Worm (Caenorhabditis elegans): ENCODE results near the gene T09D3.3.
A peak's percentile ranks its signal among the peaks of the same experiment; 100 is the strongest.

The T09D3.3 gene

DNA sequence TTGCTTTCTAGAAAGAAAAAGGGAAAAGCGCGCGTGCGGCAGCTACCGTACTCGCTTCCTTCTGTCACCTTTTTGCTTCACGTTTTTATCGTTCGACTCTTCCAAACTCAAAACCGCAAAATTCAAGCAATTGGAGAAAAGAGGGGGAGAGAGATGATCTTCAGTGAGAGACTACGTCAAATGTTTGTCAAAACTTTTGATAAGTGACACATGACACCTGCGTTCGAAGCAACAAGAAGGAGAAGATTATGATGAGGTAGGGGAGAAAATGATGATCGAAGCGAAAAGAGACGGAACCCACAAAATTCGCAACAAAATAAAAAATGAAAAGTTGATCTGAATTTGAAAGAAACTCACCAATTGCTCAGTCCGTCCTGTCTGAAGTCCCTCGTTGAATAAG is 31.0 kb downstream of the T09D3.3 start:
- TF ChIP-seq hlh-1 (tag; optimal IDR thresholded peaks at IDR 0.05) (peak; percentile 41), lin-32 (GFP tag; optimal IDR thresholded peaks at IDR 0.05) (no peak), M03D4.4 (tag; optimal IDR thresholded peaks at IDR 0.05) (no peak), ceh-43 (GFP tag; optimal IDR thresholded peaks at IDR 0.05) (no peak), flh-1 (GFP tag; optimal IDR thresholded peaks at IDR 0.05) (no peak), unc-62 (GFP tag; optimal IDR thresholded peaks at IDR 0.05) (peak; percentile 80), lsy-2 (tag; optimal IDR thresholded peaks at IDR 0.05) (no peak)

DNA sequence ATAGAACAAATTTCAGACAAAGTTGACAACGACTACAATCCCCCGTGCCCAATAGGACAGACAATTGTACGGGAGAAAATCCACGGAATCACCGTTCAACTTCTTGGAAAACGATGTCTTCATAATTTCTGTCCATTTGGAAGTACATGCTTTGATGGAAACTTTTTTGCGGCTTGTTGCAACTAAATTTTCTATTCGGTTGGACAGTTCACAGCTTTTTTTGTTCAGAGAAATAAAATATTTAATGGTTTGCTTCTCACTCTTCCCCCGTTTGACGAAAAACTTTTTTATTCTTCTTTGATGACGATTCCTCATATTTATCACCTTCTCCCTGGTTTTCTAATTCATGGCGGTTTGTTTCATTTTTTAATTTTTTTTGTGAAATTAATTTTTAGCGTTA is 35.3 kb downstream of the T09D3.3 start, which contains the start of gene C10G8.2:
Gene C10G8.2 (plus strand): TSS at position 301 of the 400 bp plus-strand sequence.
- TF ChIP-seq ham-2 (GFP tag; optimal IDR thresholded peaks at IDR 0.05) (no peak), nhr-76 (tag; optimal IDR thresholded peaks at IDR 0.05) (no peak), drap-1 (GFP tag; optimal IDR thresholded peaks at IDR 0.05) (no peak), mls-2 (tag; optimal IDR thresholded peaks at IDR 0.05) (no peak), zip-8 (tag; optimal IDR thresholded peaks at IDR 0.05) (no peak), nhr-2 (tag; optimal IDR thresholded peaks at IDR 0.05) (no peak), mep-1 (tag; optimal IDR thresholded peaks at IDR 0.05) (no peak), lin-13 (tag; optimal IDR thresholded peaks at IDR 0.05) (no peak)

DNA sequence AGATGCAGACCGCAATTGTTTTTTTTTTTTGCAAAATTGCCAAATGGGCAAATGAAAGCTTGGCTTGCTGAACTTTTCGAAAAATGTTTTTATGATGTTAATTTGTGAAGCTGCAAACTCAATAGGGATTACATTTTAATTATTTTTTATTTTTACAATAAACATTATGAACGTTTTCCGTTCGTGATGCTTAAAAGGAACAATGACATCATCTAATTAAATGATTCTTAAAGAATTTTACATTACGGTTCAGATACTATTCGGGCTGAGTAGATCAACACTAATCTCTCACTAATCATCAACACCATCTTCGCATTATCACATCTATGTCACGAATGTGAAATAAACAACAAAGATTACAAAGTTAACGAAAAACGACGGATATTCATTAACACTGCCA is 36.9 kb downstream of the T09D3.3 start, which contains the start of gene C10G8.3:
Gene C10G8.3 (plus strand): TSS at position 301 of the 400 bp plus-strand sequence.
- no peak for TF ChIP-seq nhr-12 (tag; optimal IDR thresholded peaks at IDR 0.05)
- TF ChIP-seq pha-4 (tag; optimal IDR thresholded peaks at IDR 0.05), result no peak
- TF ChIP-seq drap-1 (GFP tag; optimal IDR thresholded peaks at IDR 0.05), result no peak
- TF ChIP-seq nhr-237 (tag; optimal IDR thresholded peaks at IDR 0.05), result no peak
- no peak for TF ChIP-seq elt-1 (tag; optimal IDR thresholded peaks at IDR 0.05; ENCODE audit: borderline replicate concordance, insufficient read depth)
- no peak for TF ChIP-seq snpc-4 (tag; optimal IDR thresholded peaks at IDR 0.05)
- TF ChIP-seq sem-2 (GFP tag; optimal IDR thresholded peaks at IDR 0.05), result no peak
- no peak for TF ChIP-seq cnd-1 (tag; optimal IDR thresholded peaks at IDR 0.05)
- no peak for TF ChIP-seq unc-39 (tag; optimal IDR thresholded peaks at IDR 0.05)
- no peak for TF ChIP-seq hlh-1 (tag; optimal IDR thresholded peaks at IDR 0.05)
- TF ChIP-seq ceh-39 (tag; optimal IDR thresholded peaks at IDR 0.05), result no peak
- TF ChIP-seq bed-3 (GFP tag; optimal IDR thresholded peaks at IDR 0.05), result no peak
- no peak for TF ChIP-seq flh-1 (GFP tag; optimal IDR thresholded peaks at IDR 0.05)
- TF ChIP-seq lin-32 (GFP tag; optimal IDR thresholded peaks at IDR 0.05), result no peak
- no peak for TF ChIP-seq unc-120 (tag; optimal IDR thresholded peaks at IDR 0.05; ENCODE audit: poor library complexity, severe bottlenecking)
- TF ChIP-seq ham-2 (GFP tag; optimal IDR thresholded peaks at IDR 0.05), result no peak

DNA sequence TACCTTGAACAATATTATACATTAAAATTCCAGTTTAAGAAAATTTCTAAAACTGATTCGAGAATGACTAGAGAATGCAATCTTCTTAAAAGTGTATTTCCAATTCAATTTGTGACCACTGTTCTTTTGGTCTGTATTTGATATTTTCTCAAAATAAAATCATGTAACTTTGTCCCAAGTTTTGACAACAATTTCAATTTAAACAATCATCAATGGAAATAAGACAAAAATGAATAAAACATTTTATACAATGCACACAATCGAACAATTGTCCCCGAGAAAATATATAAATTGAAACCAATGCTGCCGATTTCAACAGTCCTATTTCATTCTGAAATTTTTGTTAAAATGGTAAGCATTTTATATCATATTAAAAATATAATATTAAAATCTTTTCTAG is 37.7 kb downstream of the T09D3.3 start, which contains the start of gene C10G8.4:
Gene C10G8.4 (plus strand): TSS at position 301 of the 400 bp plus-strand sequence.
- no peak for TF ChIP-seq zip-8 (tag; optimal IDR thresholded peaks at IDR 0.05)
- no peak for TF ChIP-seq flh-1 (GFP tag; optimal IDR thresholded peaks at IDR 0.05)
- no peak for TF ChIP-seq pha-4 (tag; optimal IDR thresholded peaks at IDR 0.05)
- TF ChIP-seq nhr-28 (tag; optimal IDR thresholded peaks at IDR 0.05), result no peak
- no peak for TF ChIP-seq unc-62 (GFP tag; optimal IDR thresholded peaks at IDR 0.05)
- no peak for TF ChIP-seq snpc-4 (tag; optimal IDR thresholded peaks at IDR 0.05)
- no peak for TF ChIP-seq nhr-2 (tag; optimal IDR thresholded peaks at IDR 0.05)
- no peak for TF ChIP-seq cnd-1 (tag; optimal IDR thresholded peaks at IDR 0.05)
- TF ChIP-seq hlh-1 (tag; optimal IDR thresholded peaks at IDR 0.05), result no peak
- no peak for TF ChIP-seq lsy-2 (tag; optimal IDR thresholded peaks at IDR 0.05)
- TF ChIP-seq ceh-83 (GFP tag; optimal IDR thresholded peaks at IDR 0.05), result no peak
- no peak for TF ChIP-seq ceh-39 (tag; optimal IDR thresholded peaks at IDR 0.05)
- no peak for TF ChIP-seq mep-1 (tag; optimal IDR thresholded peaks at IDR 0.05)

DNA sequence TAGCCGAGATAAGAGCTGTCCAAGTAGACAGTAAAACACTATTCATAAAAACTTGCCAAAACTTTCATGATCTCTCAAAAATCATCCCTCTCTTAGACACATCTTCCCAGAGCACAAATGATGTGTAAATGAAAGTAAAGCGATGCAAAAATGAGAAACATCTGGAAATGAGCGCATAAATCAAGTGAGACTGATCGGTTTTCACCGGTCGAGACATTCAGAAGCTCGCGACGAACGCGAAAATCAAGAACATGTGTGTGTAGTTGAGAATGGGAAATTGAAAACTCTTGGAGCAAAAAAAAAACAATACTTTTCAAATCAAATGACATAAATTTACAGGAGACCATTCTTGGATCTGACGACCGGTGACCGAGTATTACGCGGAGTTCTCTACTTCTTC is 45.0 kb downstream of the T09D3.3 start:
- TF ChIP-seq lsy-2 (tag; optimal IDR thresholded peaks at IDR 0.05) (no peak), zip-8 (tag; optimal IDR thresholded peaks at IDR 0.05) (no peak)

DNA sequence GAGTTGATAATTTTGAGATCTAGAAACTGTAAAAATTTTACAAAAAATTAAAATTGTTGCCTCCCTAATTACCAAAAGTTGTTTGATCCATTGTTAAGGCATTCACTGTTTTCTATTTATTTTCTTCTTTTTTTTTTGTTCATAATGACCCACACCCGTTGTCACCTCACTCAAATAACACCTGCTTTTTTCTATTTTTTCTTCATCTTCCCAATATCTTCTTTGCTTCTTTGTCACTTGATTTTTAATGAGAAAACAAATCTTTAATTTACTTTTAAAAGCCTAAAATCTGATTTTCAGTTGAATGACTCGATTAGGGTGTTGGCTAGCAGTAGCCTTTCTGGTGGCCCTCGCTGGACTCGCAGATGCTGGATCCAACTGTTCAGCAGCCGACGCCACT is 46.0 kb downstream of the T09D3.3 start, which contains the start of gene ncx-2:
Gene ncx-2 (plus strand): TSS at position 301 of the 400 bp plus-strand sequence.
- TF ChIP-seq mab-5 (tag; optimal IDR thresholded peaks at IDR 0.05), result no peak
- no peak for TF ChIP-seq blmp-1 (tag; optimal IDR thresholded peaks at IDR 0.05)
- no peak for TF ChIP-seq cnd-1 (tag; optimal IDR thresholded peaks at IDR 0.05)
- TF ChIP-seq zip-8 (tag; optimal IDR thresholded peaks at IDR 0.05), result no peak
- TF ChIP-seq mep-1 (tag; optimal IDR thresholded peaks at IDR 0.05), result no peak
- TF ChIP-seq sptf-1 (tag; optimal IDR thresholded peaks at IDR 0.05), result no peak
- TF ChIP-seq nhr-2 (tag; optimal IDR thresholded peaks at IDR 0.05), result no peak
